Worm (Caenorhabditis elegans): Measurements from ENCODE around the gene symk-1.
A peak's percentile ranks its signal among the peaks of the same experiment; 100 is the strongest.

symk-1 gene

DNA sequence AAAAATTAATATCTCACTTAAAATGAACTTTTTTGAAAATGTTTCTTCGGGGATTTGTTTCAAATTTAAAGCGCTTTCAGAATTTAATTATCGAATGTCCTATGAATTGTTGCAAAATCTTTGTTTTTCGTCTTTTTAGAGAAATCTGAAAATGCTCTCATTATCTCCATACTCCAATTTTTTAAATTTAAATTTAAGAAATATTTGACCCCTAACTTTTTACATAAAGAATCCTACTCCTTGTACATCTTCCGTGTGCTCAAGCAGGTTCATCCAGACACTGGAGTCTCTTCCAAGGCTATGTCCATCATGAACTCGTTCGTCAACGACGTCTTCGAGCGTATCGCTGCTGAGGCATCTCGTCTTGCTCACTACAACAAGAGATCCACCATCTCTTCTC, 33.9 kb upstream of the symk-1 start, which contains the start of gene his-39:
Gene his-39 (plus strand): TSS at position 301 of the 400 bp plus-strand sequence.
- TF ChIP-seq ZK185.1 (tag; optimal IDR thresholded peaks at IDR 0.05; ENCODE audit: poor library complexity, severe bottlenecking): no peak
- TF ChIP-seq madf-6 (GFP tag; IDR thresholded peaks at IDR 0.05): no peak

DNA sequence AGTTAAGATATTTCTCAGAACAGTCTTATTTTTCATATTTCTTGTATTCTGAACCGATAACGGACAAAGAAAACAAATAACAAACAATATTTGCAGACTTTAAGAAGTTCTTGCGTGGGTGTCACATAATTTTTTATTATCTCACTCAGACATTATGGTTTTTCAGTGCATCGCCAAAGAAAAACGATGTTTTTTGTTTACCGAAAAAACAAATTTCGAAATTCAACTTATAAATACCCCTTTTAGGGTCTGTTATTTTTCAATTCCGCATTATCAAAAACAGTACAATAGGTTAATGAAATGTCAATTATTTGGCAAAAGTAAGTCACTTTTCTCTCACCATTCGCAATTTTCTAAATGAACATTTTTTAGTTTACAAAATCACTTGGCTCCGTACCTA, 33.1 kb upstream of the symk-1 start, which contains the start of gene otpl-4:
Gene otpl-4 (plus strand): TSS at position 301 of the 400 bp plus-strand sequence.
- TF ChIP-seq F37B4.10 (GFP tag; IDR thresholded peaks at IDR 0.05) (no peak), lsy-27 (tag; optimal IDR thresholded peaks at IDR 0.05; ENCODE audit: borderline replicate concordance, insufficient read depth) (no peak), lir-1 (GFP tag; conservative IDR thresholded peaks at IDR 0.05) (no peak), nfyb-1 (GFP tag; IDR thresholded peaks at IDR 0.05) (no peak), snpc-1.1 (tag; optimal IDR thresholded peaks at IDR 0.05; ENCODE audit: insufficient read depth) (no peak), unc-130 (GFP tag; optimal IDR thresholded peaks at IDR 0.05) (no peak), lin-35 (GFP tag; optimal IDR thresholded peaks at IDR 0.05) (no peak), madf-10 (tag; optimal IDR thresholded peaks at IDR 0.05) (no peak), akir-1 (GFP tag; optimal IDR thresholded peaks at IDR 0.05) (no peak), somi-1 (GFP tag; optimal IDR thresholded peaks at IDR 0.05) (no peak), bed-2 (GFP tag; IDR thresholded peaks at IDR 0.05) (no peak), ztf-18 (tag; optimal IDR thresholded peaks at IDR 0.05) (no peak), Y53F4B.3 (GFP tag; IDR thresholded peaks at IDR 0.05) (no peak), rcor-1 (GFP tag; IDR thresholded peaks at IDR 0.05) (no peak), madf-6 (GFP tag; IDR thresholded peaks at IDR 0.05) (no peak), F33H1.4 (GFP tag; IDR thresholded peaks at IDR 0.05) (no peak), ZK185.1 (tag; optimal IDR thresholded peaks at IDR 0.05; ENCODE audit: poor library complexity, severe bottlenecking) (no peak), gei-17 (GFP tag; optimal IDR thresholded peaks at IDR 0.05) (no peak)

DNA sequence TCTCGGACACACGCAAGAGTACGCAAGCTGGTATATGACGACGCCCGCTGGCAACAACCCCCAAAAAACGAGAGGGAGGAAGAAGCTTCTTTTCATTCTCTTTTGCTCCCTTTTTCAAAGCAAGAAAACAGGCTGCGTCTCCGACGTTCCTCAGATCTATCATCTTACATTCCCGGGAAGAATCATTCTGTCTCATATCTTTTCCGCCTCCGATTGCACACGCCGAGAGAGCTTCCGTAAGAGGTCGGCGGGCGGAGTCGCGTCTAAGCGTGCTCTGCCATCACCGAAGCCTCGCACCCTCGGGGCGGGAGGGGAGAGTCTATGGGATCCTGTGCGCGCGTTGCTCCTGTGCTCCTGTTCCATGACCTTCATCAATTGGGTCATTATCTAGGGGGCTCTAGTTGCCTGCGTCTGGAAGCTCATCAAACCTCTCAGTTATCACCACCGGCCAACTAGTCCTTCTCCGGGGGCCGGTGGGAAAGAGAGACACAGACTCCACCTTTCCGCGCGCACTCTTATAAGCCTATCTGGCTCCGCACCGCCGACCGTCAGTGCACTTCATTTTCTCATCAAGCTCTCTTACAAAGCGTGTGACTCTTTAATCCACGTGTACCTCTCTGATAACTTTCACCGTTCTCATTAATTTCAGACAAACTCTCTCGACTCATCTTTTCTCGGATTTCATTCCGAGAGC, 24.4 kb upstream of the symk-1 start, which contains the start of the genes slc-17.8 and asns-1:
Gene slc-17.8 (minus strand): TSS at position 51 of the 694 bp plus-strand sequence.
Gene asns-1 (plus strand): TSS at position 644 of the 694 bp plus-strand sequence.
- TF ChIP-seq snpc-1.1 (tag; optimal IDR thresholded peaks at IDR 0.05; ENCODE audit: insufficient read depth) (no peak), unc-62 (GFP tag; optimal IDR thresholded peaks at IDR 0.05) (no peak), F57A8.1 (GFP tag; optimal IDR thresholded peaks at IDR 0.05) (peak; percentile 11), zfh-2 (GFP tag; conservative IDR thresholded peaks at IDR 0.05) (peak; percentile 84), hrde-1 (tag; optimal IDR thresholded peaks at IDR 0.05; ENCODE audit: borderline replicate concordance) (no peak), egrh-3 (GFP tag; IDR thresholded peaks at IDR 0.05) (peak; percentile 69; the same call in 1 of the 2 replicates), hmg-1.2 (GFP tag; IDR thresholded peaks at IDR 0.05) (no peak), Y95B8A.8 (GFP tag; IDR thresholded peaks at IDR 0.05) (no peak)

DNA sequence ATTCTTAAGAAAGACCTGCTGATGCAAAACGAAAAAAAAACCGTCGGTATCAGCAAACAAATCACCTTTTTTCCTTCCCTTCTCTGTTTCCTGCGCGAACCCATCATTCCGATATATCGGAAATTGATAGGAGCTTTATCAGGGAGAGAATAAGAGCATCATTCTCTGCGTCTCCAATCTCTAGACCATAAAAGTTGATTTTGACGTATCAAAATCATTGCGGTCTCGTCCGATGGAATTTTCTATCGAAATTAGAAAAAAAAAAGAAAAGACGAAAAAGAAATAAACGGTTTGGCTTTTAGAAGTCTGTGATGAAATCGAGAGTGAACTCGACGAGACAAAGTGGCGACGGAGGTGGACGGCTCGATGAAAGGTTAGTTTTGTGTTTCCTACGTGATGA, 21.1 kb upstream of the symk-1 start, which contains the start of gene stdh-4:
Gene stdh-4 (plus strand): TSS at position 301 of the 400 bp plus-strand sequence.
- TF ChIP-seq athp-1 (tag; optimal IDR thresholded peaks at IDR 0.05) (no peak), sdz-38 (tag; optimal IDR thresholded peaks at IDR 0.05) (no peak), ztf-22 (GFP tag; optimal IDR thresholded peaks at IDR 0.05) (no peak), let-526 (GFP tag; IDR thresholded peaks at IDR 0.05) (no peak), dpff-1 (tag; optimal IDR thresholded peaks at IDR 0.05) (no peak), lin-40 (tag; optimal IDR thresholded peaks at IDR 0.05) (no peak), akir-1 (GFP tag; optimal IDR thresholded peaks at IDR 0.05) (no peak), tbx-9 (tag; optimal IDR thresholded peaks at IDR 0.05; ENCODE audit: borderline replicate concordance) (no peak)
